Worm (Caenorhabditis elegans): ENCODE measurements around the gene aff-1.

The aff-1 gene

ce11 chrII:6849308-6849707 is 14.2 kb downstream of the aff-1 start (continued):
- TF ChIP-seq mab-9 (GFP tag; IDR thresholded peaks at IDR 0.05) (no peak), zag-1 (tag; optimal IDR thresholded peaks at IDR 0.05) (no peak), ztf-11 (tag; optimal IDR thresholded peaks at IDR 0.05) (no peak), skn-1 (tag; optimal IDR thresholded peaks at IDR 0.05) (no peak), elt-3 (tag; optimal IDR thresholded peaks at IDR 0.05) (peak in 3 of 6 experiments; percentile 7 to 93 (median 81)), nhr-84 (tag; optimal IDR thresholded peaks at IDR 0.05) (no peak), aly-2 (tag; optimal IDR thresholded peaks at IDR 0.05) (no peak), unc-98 (GFP tag; IDR thresholded peaks at IDR 0.05) (no peak), lin-13 (GFP tag; optimal IDR thresholded peaks at IDR 0.05) (no peak), fkh-4 (tag; optimal IDR thresholded peaks at IDR 0.05; ENCODE audit: borderline replicate concordance) (no peak), ceh-8 (GFP tag; optimal IDR thresholded peaks at IDR 0.05) (no peak), dsc-1 (tag; optimal IDR thresholded peaks at IDR 0.05) (no peak), irx-1 (tag; optimal IDR thresholded peaks at IDR 0.05) (no peak), ceh-88 (GFP tag; IDR thresholded peaks at IDR 0.05) (no peak), egl-13 (tag; optimal IDR thresholded peaks at IDR 0.05) (no peak), nhr-20 (tag; optimal IDR thresholded peaks at IDR 0.05) (peak; percentile 79), nhr-77 (tag; optimal IDR thresholded peaks at IDR 0.05) (no peak), unc-86 (tag; optimal IDR thresholded peaks at IDR 0.05) (no peak), blmp-1 (tag; optimal IDR thresholded peaks at IDR 0.05) (peak; percentile 86), fos-1 (tag; optimal IDR thresholded peaks at IDR 0.05) (no peak), snu-23 (GFP tag; optimal IDR thresholded peaks at IDR 0.05) (peak; percentile 59), unc-62 (GFP tag; optimal IDR thresholded peaks at IDR 0.05) (no peak), pag-3 (tag; optimal IDR thresholded peaks at IDR 0.05; ENCODE audit: borderline replicate concordance, insufficient read depth) (no peak), ceh-63 (GFP tag; optimal IDR thresholded peaks at IDR 0.05) (no peak), rnt-1 (tag; optimal IDR thresholded peaks at IDR 0.05) (peak; percentile 15), ztf-4 (tag; optimal IDR thresholded peaks at IDR 0.05) (peak; percentile 60), ama-1 (optimal IDR thresholded peaks at IDR 0.05) (no peak), hlh-4 (tag; optimal IDR thresholded peaks at IDR 0.05) (no peak), ces-1 (GFP tag; optimal IDR thresholded peaks at IDR 0.05) (no peak), grh-1 (GFP tag; IDR thresholded peaks at IDR 0.05) (peak; percentile 42; the same call in 1 of the 2 replicates), egl-27 (tag; optimal IDR thresholded peaks at IDR 0.05) (peak; percentile 48 to 71), aha-1 (tag; optimal IDR thresholded peaks at IDR 0.05) (no peak), nhr-12 (tag; optimal IDR thresholded peaks at IDR 0.05) (no peak), xbp-1 (tag; optimal IDR thresholded peaks at IDR 0.05) (no peak), sup-37 (GFP tag; optimal IDR thresholded peaks at IDR 0.05) (no peak), unc-30 (tag; optimal IDR thresholded peaks at IDR 0.05) (no peak), nhr-28 (tag; optimal IDR thresholded peaks at IDR 0.05) (no peak), nhr-85 (tag) (peak; percentile 94), C34B4.2 (tag; optimal IDR thresholded peaks at IDR 0.05) (no peak), lir-3 (tag; optimal IDR thresholded peaks at IDR 0.05; ENCODE audit: poor library complexity) (peak; percentile 24), alr-1 (tag; optimal IDR thresholded peaks at IDR 0.05; ENCODE audit: borderline replicate concordance) (no peak), snpc-4 (tag; optimal IDR thresholded peaks at IDR 0.05) (no peak), ceh-90 (tag; optimal IDR thresholded peaks at IDR 0.05) (no peak), nhr-90 (tag; optimal IDR thresholded peaks at IDR 0.05; ENCODE audit: poor library complexity) (peak; percentile 13), fkh-8 (tag; optimal IDR thresholded peaks at IDR 0.05) (no peak), C16A3.4 (tag; optimal IDR thresholded peaks at IDR 0.05) (peak; percentile 34), nhr-237 (tag; optimal IDR thresholded peaks at IDR 0.05) (no peak), lin-14 (GFP tag; optimal IDR thresholded peaks at IDR 0.05) (peak; percentile 74), mef-2 (tag; optimal IDR thresholded peaks at IDR 0.05) (no peak), fkh-10 (GFP tag; optimal IDR thresholded peaks at IDR 0.05) (no peak), pqm-1 (tag; optimal IDR thresholded peaks at IDR 0.05) (no peak), dpl-1 (GFP tag; optimal IDR thresholded peaks at IDR 0.05) (peak in 1 of 3 experiments; percentile 37), C04F5.9 (tag; optimal IDR thresholded peaks at IDR 0.05) (no peak), lsy-2 (tag; optimal IDR thresholded peaks at IDR 0.05) (peak in 1 of 2 experiments; percentile 31)

Data from whole organism, L1 larva.